Fruit fly (Drosophila melanogaster): ENCODE measurements around the gene aln.

DNA sequence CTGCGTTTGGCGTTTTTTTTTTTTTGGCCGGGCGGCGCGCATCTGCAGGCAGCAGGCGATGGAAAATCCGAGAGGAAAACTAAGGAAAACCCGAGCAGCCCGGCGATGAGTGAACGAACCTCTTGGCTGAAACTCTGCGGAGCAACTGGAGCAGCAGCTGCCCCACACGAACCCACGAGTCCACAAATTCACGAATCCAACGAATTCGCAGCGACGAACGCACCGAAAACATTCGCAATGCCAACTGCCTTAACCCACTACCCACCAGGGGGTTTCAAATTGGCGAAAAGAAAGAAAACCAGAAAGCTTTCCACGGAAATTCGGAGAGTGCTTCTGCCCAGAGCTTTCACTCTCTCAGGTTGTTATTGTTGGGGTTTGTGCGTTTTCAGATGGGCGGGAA is 29.0 kb downstream of the aln start:
- TF ChIP-seq Rel (GFP tag; optimal IDR thresholded peaks at IDR 0.05): no peak
- no peak for TF ChIP-seq Rel (tag; optimal IDR thresholded peaks at IDR 0.05)
- TF ChIP-seq Jra (GFP tag; optimal IDR thresholded peaks at IDR 0.05): no peak
- no peak for TF ChIP-seq sv (GFP tag; optimal IDR thresholded peaks at IDR 0.05)
- TF ChIP-seq woc (GFP tag; optimal IDR thresholded peaks at IDR 0.05): no peak
- TF ChIP-seq usp (GFP tag; optimal IDR thresholded peaks at IDR 0.05): no peak
- no peak for TF ChIP-seq OdsH (GFP tag; optimal IDR thresholded peaks at IDR 0.05)
- no peak for TF ChIP-seq Dfd (GFP tag; optimal IDR thresholded peaks at IDR 0.05)
- TF ChIP-seq CG32264 (GFP tag; optimal IDR thresholded peaks at IDR 0.05): no peak

Data from whole organism, wandering third instar larva.